Fruit fly (Drosophila melanogaster) whole organism, embryonic: ENCODE data around the gene Capr.

Source experiments
- ATbp ChIP-seq: fragments of 200-800 bp; sonication (Bioruptor generic); optimal IDR thresholded peaks from 2 replicates; lab custom pipeline; 2017; ENCODE audit warnings: missing biosample characterization, mild to moderate bottlenecking, missing genetic modification characterization, missing genetic modification reagents
- Atf3 ChIP-seq: fragments of 200-800 bp; sonication (Bioruptor generic); optimal IDR thresholded peaks from 3 replicates; lab custom pipeline; 2016; ENCODE audit warnings: missing biosample characterization, missing genetic modification characterization
- Bgb ChIP-seq: fragments of 200-800 bp; sonication (Bioruptor generic); IDR thresholded peaks from 2 replicates; pipeline ENCODE4 v1.3.6; 2022; ENCODE audit warnings: missing biosample characterization, missing genetic modification characterization; ENCODE audit not compliant: partially characterized antibody
- CG11085 ChIP-seq: fragments of 200-800 bp; sonication (Bioruptor generic); IDR thresholded peaks from 2 replicates; pipeline ENCODE4 v1.3.6; 2022; ENCODE audit warnings: missing biosample characterization, missing genetic modification characterization
- CG12769 ChIP-seq: fragments of 200-800 bp; sonication (Bioruptor generic); optimal IDR thresholded peaks from 2 replicates; lab custom pipeline; 2019; ENCODE audit warnings: missing biosample characterization, mild to moderate bottlenecking, missing genetic modification characterization, moderate library complexity
- CG13624 ChIP-seq: fragments of 200-800 bp; sonication (Bioruptor generic); optimal IDR thresholded peaks from 2 replicates; lab custom pipeline; 2016; ENCODE audit warnings: missing biosample characterization, missing genetic modification characterization
- CG1602 ChIP-seq: fragments of 200-800 bp; sonication (Bioruptor generic); optimal IDR thresholded peaks from 3 replicates; lab custom pipeline; 2016; ENCODE audit warnings: missing biosample characterization, missing genetic modification characterization
- CG1647 ChIP-seq: fragments of 200-800 bp; sonication (Bioruptor generic); optimal IDR thresholded peaks from 3 replicates; lab custom pipeline; 2016; ENCODE audit warnings: missing biosample characterization, missing genetic modification characterization
- CG16815 ChIP-seq: fragments of 200-800 bp; sonication (Bioruptor generic); optimal IDR thresholded peaks from 3 replicates; lab custom pipeline; 2017; ENCODE audit warnings: missing biosample characterization, mild to moderate bottlenecking, missing genetic modification characterization
- CG17359 ChIP-seq: fragments of 200-800 bp; sonication (Bioruptor generic); optimal IDR thresholded peaks from 3 replicates; lab custom pipeline; 2018; ENCODE audit warnings: missing biosample characterization, mild to moderate bottlenecking, missing genetic modification characterization, moderate library complexity
- CG17385 ChIP-seq: fragments of 200-800 bp; sonication (Bioruptor generic); optimal IDR thresholded peaks from 3 replicates; lab custom pipeline; 2018; ENCODE audit warnings: missing biosample characterization, mild to moderate bottlenecking, missing genetic modification characterization
- CG2875 ChIP-seq: fragments of 200-800 bp; sonication (Bioruptor generic); optimal IDR thresholded peaks from 2 replicates; lab custom pipeline; 2017; ENCODE audit warnings: missing biosample characterization, mild to moderate bottlenecking, missing genetic modification characterization, missing genetic modification reagents
- CG2889 ChIP-seq: fragments of 200-800 bp; sonication (Bioruptor generic); IDR thresholded peaks from 3 replicates; pipeline ENCODE4 v1.3.6; 2022; ENCODE audit warnings: missing biosample characterization, missing genetic modification characterization
- CG30020 ChIP-seq: fragments of 200-800 bp; optimal IDR thresholded peaks from 2 replicates; lab custom pipeline; 2019; ENCODE audit warnings: missing biosample characterization, mild to moderate bottlenecking, missing genetic modification characterization, moderate library complexity
- CG5180 ChIP-seq: fragments of 200-800 bp; sonication (Bioruptor generic); optimal IDR thresholded peaks from 3 replicates; lab custom pipeline; 2017; ENCODE audit warnings: missing biosample characterization, missing genetic modification characterization, mild to moderate bottlenecking, moderate library complexity, missing genetic modification reagents
- CG7745 ChIP-seq: fragments of 200-800 bp; sonication (Bioruptor generic); optimal IDR thresholded peaks from 2 replicates; lab custom pipeline; 2018; ENCODE audit warnings: missing biosample characterization, mild to moderate bottlenecking, missing genetic modification characterization, moderate library complexity
- CG8765 ChIP-seq: fragments of 200-800 bp; sonication (Bioruptor generic); IDR thresholded peaks from 2 replicates; pipeline ENCODE4 v1.3.6; 2022; ENCODE audit warnings: missing biosample characterization, missing genetic modification characterization
- D ChIP-seq, 2 experiments: fragments of 200-800 bp in 1 of 2; fragments of >200 bp in 1 of 2; sonication (Bioruptor generic) in 1 of 2; optimal IDR thresholded peaks; 2 replicates in 1 of 2; 3 replicates in 1 of 2; lab custom pipeline; 2017; ENCODE audit warnings: mild to moderate bottlenecking in 1 of 2, missing biosample characterization in 1 of 2, missing genetic modification characterization in 1 of 2, missing genetic modification reagents in 1 of 2
- Dad ChIP-seq: fragments of 200-800 bp; sonication (Bioruptor generic); optimal IDR thresholded peaks from 3 replicates; lab custom pipeline; 2016; ENCODE audit warnings: missing biosample characterization, missing genetic modification characterization
- Dref ChIP-seq: fragments of 200-800 bp; sonication (Bioruptor generic); IDR thresholded peaks from 2 replicates; pipeline ENCODE4 v1.3.6; 2022; ENCODE audit warnings: missing biosample characterization, missing genetic modification characterization
- Fer1 ChIP-seq: fragments of 200-800 bp; sonication (Bioruptor generic); optimal IDR thresholded peaks from 2 replicates; lab custom pipeline; 2017; ENCODE audit warnings: missing biosample characterization, mild to moderate bottlenecking, missing genetic modification characterization
- H2.0 ChIP-seq: fragments of 200-800 bp; sonication (Bioruptor generic); IDR thresholded peaks from 2 replicates; pipeline ENCODE4 v1.3.6; 2022; ENCODE audit warnings: missing biosample characterization, missing genetic modification characterization
- Hand ChIP-seq: fragments of 200-800 bp; sonication (Bioruptor generic); optimal IDR thresholded peaks from 2 replicates; lab custom pipeline; 2017; ENCODE audit warnings: mild to moderate bottlenecking, missing biosample characterization, missing genetic modification reagents, missing genetic modification characterization
- Kr ChIP-seq: fragments of 200-800 bp; sonication (Bioruptor generic); optimal IDR thresholded peaks from 2 replicates; lab custom pipeline; 2017; ENCODE audit warnings: missing biosample characterization, mild to moderate bottlenecking, missing genetic modification characterization
- Opbp ChIP-seq: fragments of 200-800 bp; sonication (Bioruptor generic); IDR thresholded peaks from 3 replicates; pipeline ENCODE4 v1.3.6; 2022; ENCODE audit warnings: missing biosample characterization, missing genetic modification characterization; ENCODE audit not compliant: partially characterized antibody
- Sry-β ChIP-seq: fragments of 200-800 bp; sonication (Bioruptor generic); optimal IDR thresholded peaks from 2 replicates; lab custom pipeline; 2018; ENCODE audit warnings: missing biosample characterization, mild to moderate bottlenecking, missing genetic modification characterization, moderate library complexity
- ap ChIP-seq: fragments of 200-800 bp; sonication (Bioruptor generic); IDR thresholded peaks from 2 replicates; pipeline ENCODE4 v1.3.6; 2022; ENCODE audit warnings: missing biosample characterization, missing genetic modification characterization
- bcd ChIP-seq: fragments of 200-800 bp; sonication (Bioruptor generic); optimal IDR thresholded peaks from 2 replicates; lab custom pipeline; 2017; ENCODE audit warnings: missing biosample characterization, mild to moderate bottlenecking, missing genetic modification characterization
- bigmax ChIP-seq: fragments of 200-800 bp; sonication (Bioruptor generic); optimal IDR thresholded peaks from 2 replicates; lab custom pipeline; 2018; ENCODE audit warnings: missing biosample characterization, mild to moderate bottlenecking, missing genetic modification characterization
- br ChIP-seq: fragments of >200 bp; optimal IDR thresholded peaks from 2 replicates; lab custom pipeline; 2017
- cas ChIP-seq: fragments of 200-800 bp; sonication (Bioruptor generic); IDR thresholded peaks from 2 replicates; pipeline ENCODE4 v1.3.6; 2022; ENCODE audit warnings: missing biosample characterization, missing genetic modification characterization
- dati ChIP-seq: fragments of 200-800 bp; sonication (Bioruptor generic); IDR thresholded peaks from 2 replicates; pipeline ENCODE4 v1.3.6; 2022; ENCODE audit warnings: missing biosample characterization, missing genetic modification characterization
- dm ChIP-seq: fragments of 200-800 bp; sonication (Bioruptor generic); optimal IDR thresholded peaks from 3 replicates; lab custom pipeline; 2016; ENCODE audit warnings: missing biosample characterization, missing genetic modification characterization
- fd96Cb ChIP-seq: fragments of 200-800 bp; sonication (Bioruptor generic); optimal IDR thresholded peaks from 2 replicates; lab custom pipeline; 2018; ENCODE audit warnings: missing biosample characterization, mild to moderate bottlenecking, missing genetic modification characterization, moderate library complexity
- ftz-f1 ChIP-seq: fragments of 200-800 bp; sonication (Bioruptor generic); optimal IDR thresholded peaks from 2 replicates; lab custom pipeline; 2016; ENCODE audit warnings: missing biosample characterization, missing genetic modification characterization
- hbn ChIP-seq: fragments of 200-800 bp; sonication (Bioruptor generic); IDR thresholded peaks from 2 replicates; pipeline ENCODE4 v1.3.6; 2022; ENCODE audit warnings: missing biosample characterization, missing genetic modification characterization; ENCODE audit not compliant: partially characterized antibody
- mld ChIP-seq: fragments of 200-800 bp; sonication (Bioruptor generic); IDR thresholded peaks from 3 replicates; pipeline ENCODE4 v1.3.6; 2022; ENCODE audit warnings: missing biosample characterization, missing genetic modification characterization; ENCODE audit not compliant: partially characterized antibody
- nerfin-1 ChIP-seq: fragments of 200-800 bp; sonication (Bioruptor generic); optimal IDR thresholded peaks from 3 replicates; lab custom pipeline; 2019; ENCODE audit warnings: missing biosample characterization, mild to moderate bottlenecking, missing genetic modification characterization, moderate library complexity
- onecut ChIP-seq: fragments of 200-800 bp; sonication (Bioruptor generic); IDR thresholded peaks from 2 replicates; pipeline ENCODE4 v1.3.6; 2022; ENCODE audit warnings: missing biosample characterization, missing genetic modification characterization
- p53 ChIP-seq: fragments of 200-800 bp; sonication (Bioruptor generic); optimal IDR thresholded peaks from 2 replicates; lab custom pipeline; 2016; ENCODE audit warnings: missing biosample characterization, missing genetic modification characterization
- peb ChIP-seq: fragments of 200-800 bp; sonication (Bioruptor generic); IDR thresholded peaks from 2 replicates; pipeline ENCODE4 v1.3.6; 2022; ENCODE audit warnings: missing biosample characterization, missing genetic modification characterization
- pita ChIP-seq: fragments of 200-800 bp; sonication (Bioruptor generic); optimal IDR thresholded peaks from 2 replicates; lab custom pipeline; 2017; ENCODE audit warnings: missing biosample characterization, mild to moderate bottlenecking, missing genetic modification characterization
- pum ChIP-seq: fragments of 200-800 bp; sonication (Bioruptor generic); optimal IDR thresholded peaks from 2 replicates; lab custom pipeline; 2016; ENCODE audit warnings: missing biosample characterization, missing genetic modification characterization
- sim ChIP-seq: fragments of 200-800 bp; sonication (Bioruptor generic); IDR thresholded peaks from 2 replicates; pipeline ENCODE4 v1.3.6; 2022; ENCODE audit warnings: missing biosample characterization, missing genetic modification characterization
- sqz ChIP-seq: fragments of 200-800 bp; sonication (Bioruptor generic); optimal IDR thresholded peaks from 3 replicates; lab custom pipeline; 2018; ENCODE audit warnings: missing biosample characterization, mild to moderate bottlenecking, missing genetic modification characterization
- toy ChIP-seq: fragments of 200-800 bp; sonication (Bioruptor generic); IDR thresholded peaks from 2 replicates; pipeline ENCODE4 v1.3.6; 2022; ENCODE audit warnings: missing biosample characterization, missing genetic modification characterization
- vfl ChIP-seq: fragments of 200-800 bp; sonication (Bioruptor generic); optimal IDR thresholded peaks from 2 replicates; lab custom pipeline; 2016; ENCODE audit warnings: missing biosample characterization, missing genetic modification characterization
- wor ChIP-seq: fragments of 200-800 bp; sonication (Bioruptor generic); IDR thresholded peaks from 2 replicates; pipeline ENCODE4 v1.3.6; 2022; ENCODE audit warnings: missing biosample characterization, missing genetic modification characterization
- zen ChIP-seq: fragments of 200-800 bp; sonication (Bioruptor generic); optimal IDR thresholded peaks from 3 replicates; lab custom pipeline; 2018; ENCODE audit warnings: missing biosample characterization, mild to moderate bottlenecking, missing genetic modification characterization, moderate library complexity
- zen2 ChIP-seq: fragments of 200-800 bp; sonication (Bioruptor generic); IDR thresholded peaks from 3 replicates; pipeline ENCODE4 v1.3.6; 2022; ENCODE audit warnings: missing biosample characterization, missing genetic modification characterization; ENCODE audit not compliant: partially characterized antibody
- zfh2 ChIP-seq: fragments of 200-800 bp; sonication (Bioruptor generic); optimal IDR thresholded peaks from 2 replicates; lab custom pipeline; 2016; ENCODE audit warnings: missing biosample characterization, missing genetic modification characterization

Capr gene

dm6 chr3L:18625786-18626185, 47.3 kb downstream of the Capr start, which contains the start of gene MYPT-75D (continued):
- TF ChIP-seq Opbp (GFP tag; lab: Robert Waterston, UW) (peak; percentile 97), onecut (GFP tag; lab: Robert Waterston, UW) (peak; percentile 48), Dad (peak; percentile 45), p53 (GFP tag; lab: Kevin White, UChicago) (no peak), ap (GFP tag; lab: Robert Waterston, UW) (no peak), D (optimal IDR thresholded peaks at IDR 0.05; lab: Kevin White, UChicago) (no peak), D (GFP tag; optimal IDR thresholded peaks at IDR 0.05; lab: Kevin White, UChicago) (no peak), CG1647 (peak; percentile 2), vfl (GFP tag; lab: Kevin White, UChicago) (no peak), zen2 (GFP tag; lab: Robert Waterston, UW) (peak; percentile 91), zfh2 (GFP tag; lab: Kevin White, UChicago) (no peak), Dref (GFP tag; lab: Robert Waterston, UW) (peak; percentile 83), mld (GFP tag; lab: Robert Waterston, UW) (peak; percentile 54; the same call in 1 of the 3 replicates), Atf3 (GFP tag; lab: Kevin White, UChicago) (no peak), CG30020 (peak; percentile 29), Sry-β (no peak), Fer1 (GFP tag; lab: Kevin White, UChicago) (peak; percentile 45), CG1602 (GFP tag; lab: Kevin White, UChicago) (no peak), bcd (GFP tag; lab: Kevin White, UChicago) (no peak), sim (no peak), peb (GFP tag; lab: Robert Waterston, UW) (no peak), H2.0 (GFP tag; lab: Robert Waterston, UW) (no peak), CG17359 (peak; percentile 35), Kr (GFP tag; lab: Kevin White, UChicago) (no peak), sqz (GFP tag; lab: Kevin White, UChicago) (no peak), CG2889 (GFP tag; lab: Robert Waterston, UW) (no peak), zen (peak; percentile 17), Bgb (peak; percentile 94), pita (GFP tag; lab: Kevin White, UChicago) (no peak), br (lab: Kevin White, UChicago) (no peak), CG5180 (GFP tag; lab: Kevin White, UChicago) (no peak), ATbp (GFP tag; lab: Kevin White, UChicago) (no peak), pum (GFP tag; lab: Kevin White, UChicago) (no peak), CG13624 (GFP tag; lab: Kevin White, UChicago) (peak; percentile 49), Hand (GFP tag; lab: Kevin White, UChicago) (no peak), dati (GFP tag; lab: Robert Waterston, UW) (no peak), ftz-f1 (GFP tag; lab: Kevin White, UChicago) (no peak), CG12769 (peak; percentile 73), wor (GFP tag; lab: Robert Waterston, UW) (no peak), cas (GFP tag; lab: Robert Waterston, UW) (no peak), CG16815 (GFP tag; lab: Kevin White, UChicago) (no peak), CG11085 (GFP tag; lab: Robert Waterston, UW) (no peak), nerfin-1 (tag; lab: Kevin White, UChicago) (peak; percentile 67), CG8765 (GFP tag; lab: Robert Waterston, UW) (no peak), toy (GFP tag; lab: Robert Waterston, UW) (0 out of 2 replicates have a peak, but pooled peaks have one; percentile 10), CG17385 (peak; percentile 52), CG7745 (no peak), bigmax (GFP tag; lab: Kevin White, UChicago) (no peak), dm (GFP tag; lab: Kevin White, UChicago) (peak; percentile 57), CG2875 (GFP tag; lab: Kevin White, UChicago) (no peak), fd96Cb (tag; lab: Kevin White, UChicago) (no peak), hbn (GFP tag; lab: Robert Waterston, UW) (peak; percentile 93)
